Fruit fly (Drosophila melanogaster): ENCODE data around the gene Tfb4.

- TF ChIP-seq ss (GFP tag; optimal IDR thresholded peaks at IDR 0.05) (no peak), eg (GFP tag; IDR thresholded peaks at IDR 0.05) (no peak), Blimp-1 (GFP tag; optimal IDR thresholded peaks at IDR 0.05) (no peak), CG6854 (GFP tag; optimal IDR thresholded peaks at IDR 0.05) (no peak), CG6792 (GFP tag; optimal IDR thresholded peaks at IDR 0.05) (no peak), achi (GFP tag; optimal IDR thresholded peaks at IDR 0.05) (no peak), CG8319 (GFP tag; optimal IDR thresholded peaks at IDR 0.05) (no peak)
These were observed 23.9 kb downstream of the Tfb4 start for dm6 chr2L:1126527-1126926.

Measured in whole organism, prepupa.